Worm (Caenorhabditis elegans): ENCODE results near the gene srz-12.

ce11 chrV:15890115-15890514 lies 27.6 kb upstream of the srz-12 start:
- TF ChIP-seq klf-2 (GFP tag; conservative IDR thresholded peaks at IDR 0.05) (no peak), ref-1 (GFP tag; conservative IDR thresholded peaks at IDR 0.05) (no peak), med-1 (GFP tag; optimal IDR thresholded peaks at IDR 0.05; ENCODE audit: insufficient read depth) (no peak), cog-1 (tag; optimal IDR thresholded peaks at IDR 0.05) (no peak), ztf-29 (GFP tag; IDR thresholded peaks at IDR 0.05) (no peak), ztf-23 (GFP tag; IDR thresholded peaks at IDR 0.05) (no peak), T22C8.4 (GFP tag; IDR thresholded peaks at IDR 0.05) (no peak), flt-1 (GFP tag; IDR thresholded peaks at IDR 0.05) (no peak)

All from whole organism, midembryonic.